Worm (Caenorhabditis elegans): ENCODE data around the gene cng-1.

ce11 chrV:15068378-15068777 lies 37.1 kb upstream of the cng-1 start, which contains the start of gene dnj-3:
- TF ChIP-seq unc-42 (tag; optimal IDR thresholded peaks at IDR 0.05) (no peak), hlh-30 (tag; optimal IDR thresholded peaks at IDR 0.05; ENCODE audit: insufficient read depth) (no peak), pros-1 (tag; optimal IDR thresholded peaks at IDR 0.05) (no peak), pha-4 (tag; optimal IDR thresholded peaks at IDR 0.05) (no peak), ceh-34 (tag; optimal IDR thresholded peaks at IDR 0.05) (no peak), lim-6 (tag; optimal IDR thresholded peaks at IDR 0.05) (no peak), pqm-1 (tag; optimal IDR thresholded peaks at IDR 0.05) (no peak), fkh-10 (GFP tag; optimal IDR thresholded peaks at IDR 0.05) (no peak), che-1 (tag; optimal IDR thresholded peaks at IDR 0.05) (no peak), ama-1 (optimal IDR thresholded peaks at IDR 0.05) (no peak), pag-3 (tag; optimal IDR thresholded peaks at IDR 0.05; ENCODE audit: borderline replicate concordance) (no peak), unc-55 (GFP tag; optimal IDR thresholded peaks at IDR 0.05) (no peak), ahr-1 (tag; optimal IDR thresholded peaks at IDR 0.05) (no peak), nhr-11 (tag; optimal IDR thresholded peaks at IDR 0.05) (no peak)

All from whole organism, late embryonic.